Fruit fly (Drosophila melanogaster) whole organism, pupa: ENCODE results near the gene Grip71.
A peak's percentile ranks its signal among the peaks of the same experiment; 100 is the strongest.

Source experiments
- CG10348 ChIP-seq: fragments of 200-800 bp; sonication (Bioruptor generic); IDR thresholded peaks from 2 replicates; pipeline ENCODE4 v1.3.6; 2022; ENCODE audit warnings: missing biosample characterization, missing genetic modification characterization
- CG12605 ChIP-seq: fragments of 200-800 bp; sonication (Bioruptor generic); IDR thresholded peaks from 2 replicates; pipeline ENCODE4 v1.3.6; 2022; ENCODE audit warnings: missing biosample characterization, missing genetic modification characterization
- CG13204 ChIP-seq: fragments of 200-800 bp; sonication (Bioruptor generic); optimal IDR thresholded peaks from 2 replicates; lab custom pipeline; 2018; ENCODE audit warnings: missing biosample characterization, mild to moderate bottlenecking, missing genetic modification characterization, moderate library complexity
- CG14655 ChIP-seq: fragments of 200-800 bp; sonication (Bioruptor generic); optimal IDR thresholded peaks from 3 replicates; lab custom pipeline; 2017; ENCODE audit warnings: mild to moderate bottlenecking, missing biosample characterization, missing genetic modification reagents, missing genetic modification characterization
- CG15710 ChIP-seq: fragments of 200-800 bp; sonication (Bioruptor generic); optimal IDR thresholded peaks from 2 replicates; lab custom pipeline; 2018; ENCODE audit warnings: missing biosample characterization, mild to moderate bottlenecking, missing genetic modification characterization, moderate library complexity
- CG17806 ChIP-seq: fragments of 200-800 bp; sonication (Bioruptor generic); optimal IDR thresholded peaks from 2 replicates; lab custom pipeline; 2018; ENCODE audit warnings: missing biosample characterization, mild to moderate bottlenecking, missing genetic modification characterization, moderate library complexity
- CG32121 ChIP-seq: fragments of 200-800 bp; sonication (Bioruptor generic); IDR thresholded peaks from 2 replicates; pipeline ENCODE4 v1.3.6; 2022; ENCODE audit warnings: missing biosample characterization, missing genetic modification characterization
- CG34367 ChIP-seq: fragments of 200-800 bp; sonication (Bioruptor generic); optimal IDR thresholded peaks from 2 replicates; lab custom pipeline; 2018; ENCODE audit warnings: missing biosample characterization, mild to moderate bottlenecking, missing genetic modification characterization
- CG4496 ChIP-seq: fragments of 200-800 bp; sonication (Bioruptor generic); IDR thresholded peaks from 3 replicates; pipeline ENCODE4 v1.3.6; 2022; ENCODE audit warnings: missing biosample characterization, missing genetic modification characterization
- CG8159 ChIP-seq: fragments of 200-800 bp; sonication (Bioruptor generic); optimal IDR thresholded peaks from 3 replicates; lab custom pipeline; 2018; ENCODE audit warnings: missing biosample characterization, mild to moderate bottlenecking, missing genetic modification characterization, moderate library complexity
- CG8301 ChIP-seq: fragments of 200-800 bp; sonication (Bioruptor generic); optimal IDR thresholded peaks from 2 replicates; lab custom pipeline; 2018; ENCODE audit warnings: missing biosample characterization, mild to moderate bottlenecking, missing genetic modification characterization
- CG9948 ChIP-seq: fragments of 200-800 bp; sonication (Bioruptor generic); optimal IDR thresholded peaks from 2 replicates; lab custom pipeline; 2018; ENCODE audit warnings: missing biosample characterization, mild to moderate bottlenecking, missing genetic modification characterization, moderate library complexity
- D1 ChIP-seq: fragments of 200-800 bp; sonication (Bioruptor generic); optimal IDR thresholded peaks from 2 replicates; lab custom pipeline; 2018; ENCODE audit warnings: missing biosample characterization, mild to moderate bottlenecking, missing genetic modification characterization, moderate library complexity
- EcR ChIP-seq: fragments of 200-800 bp; sonication (Bioruptor generic); optimal IDR thresholded peaks from 3 replicates; lab custom pipeline; 2019; ENCODE audit warnings: missing biosample characterization, missing genetic modification characterization, mild to moderate bottlenecking, moderate library complexity, missing genetic modification reagents
- Ets98B ChIP-seq: fragments of 200-800 bp; sonication (Bioruptor generic); IDR thresholded peaks from 2 replicates; pipeline ENCODE4 v1.3.6; 2022; ENCODE audit warnings: missing biosample characterization, missing genetic modification characterization
- Pif1A ChIP-seq: fragments of 200-800 bp; sonication (Bioruptor generic); optimal IDR thresholded peaks from 3 replicates; lab custom pipeline; 2016; ENCODE audit warnings: missing biosample characterization, missing genetic modification characterization
- Pif1B ChIP-seq: fragments of 200-800 bp; sonication (Bioruptor generic); optimal IDR thresholded peaks from 3 replicates; lab custom pipeline; 2016; ENCODE audit warnings: missing biosample characterization, missing genetic modification characterization
- Snoo ChIP-seq: fragments of 200-800 bp; sonication (Bioruptor generic); optimal IDR thresholded peaks from 3 replicates; lab custom pipeline; 2017; ENCODE audit warnings: missing biosample characterization, mild to moderate bottlenecking, missing genetic modification characterization, inconsistent platforms
- fd96Ca ChIP-seq: fragments of 200-800 bp; sonication (Bioruptor generic); IDR thresholded peaks from 3 replicates; pipeline ENCODE4 v1.3.6; 2022; ENCODE audit warnings: missing biosample characterization, missing genetic modification characterization
- gl ChIP-seq: fragments of 200-800 bp; sonication (Bioruptor generic); optimal IDR thresholded peaks from 2 replicates; lab custom pipeline; 2018; ENCODE audit warnings: missing biosample characterization, mild to moderate bottlenecking, missing genetic modification characterization
- rn ChIP-seq: fragments of 200-800 bp; sonication (Bioruptor generic); IDR thresholded peaks from 2 replicates; pipeline ENCODE4 v1.3.6; 2022; ENCODE audit warnings: missing biosample characterization, missing genetic modification characterization

The Grip71 gene

dm6 chr2L:18752823-18753222 is 44.2 kb downstream of the Grip71 start:
- TF ChIP-seq CG8159 (tag; lab: Kevin White, UChicago): no peak
- TF ChIP-seq CG12605 (GFP tag; lab: Robert Waterston, UW): peak; percentile 66; the same call in 1 of the 2 replicates
- TF ChIP-seq gl (tag; lab: Kevin White, UChicago): no peak
- no peak for TF ChIP-seq Snoo (tag; lab: Kevin White, UChicago)
- peak; percentile 60 for TF ChIP-seq CG9948
- peak; percentile 14 for TF ChIP-seq CG34367 (tag; lab: Kevin White, UChicago)
- no peak for TF ChIP-seq D1 (tag; lab: Kevin White, UChicago)
- 0 out of 2 replicates have a peak, but pooled peaks have one; percentile 23 for TF ChIP-seq CG32121
- no peak; the same call in 1 of the 2 replicates for TF ChIP-seq Ets98B
- TF ChIP-seq CG17806 (tag; lab: Kevin White, UChicago): no peak
- TF ChIP-seq Pif1B (GFP tag; lab: Kevin White, UChicago): peak; percentile 30
- TF ChIP-seq CG14655 (GFP tag; lab: Kevin White, UChicago): peak; percentile 86
- peak; percentile 41 for TF ChIP-seq Pif1A (GFP tag; lab: Kevin White, UChicago)
- no peak for TF ChIP-seq CG13204 (GFP tag; lab: Kevin White, UChicago)
- TF ChIP-seq fd96Ca: no peak
- TF ChIP-seq CG8301 (tag; lab: Kevin White, UChicago): peak; percentile 77
- TF ChIP-seq CG10348 (GFP tag; lab: Robert Waterston, UW): no peak
- no peak for TF ChIP-seq EcR (GFP tag; lab: Kevin White, UChicago)
- no peak for TF ChIP-seq CG15710 (tag; lab: Kevin White, UChicago)
- peak; percentile 64; the same call in 1 of the 2 replicates for TF ChIP-seq rn (GFP tag; lab: Robert Waterston, UW)
- TF ChIP-seq CG4496 (GFP tag; lab: Robert Waterston, UW): peak; percentile 63; the same call in 2 of the 3 replicates

- TF ChIP-seq CG17806 (tag; lab: Kevin White, UChicago) (no peak), rn (GFP tag; lab: Robert Waterston, UW) (no peak), fd96Ca (no peak), CG32121 (no peak), Snoo (tag; lab: Kevin White, UChicago) (no peak), Pif1B (GFP tag; lab: Kevin White, UChicago) (no peak), CG34367 (tag; lab: Kevin White, UChicago) (no peak), CG9948 (no peak), gl (tag; lab: Kevin White, UChicago) (no peak), CG14655 (GFP tag; lab: Kevin White, UChicago) (no peak), EcR (GFP tag; lab: Kevin White, UChicago) (no peak), CG8301 (tag; lab: Kevin White, UChicago) (no peak), CG13204 (GFP tag; lab: Kevin White, UChicago) (no peak), CG8159 (tag; lab: Kevin White, UChicago) (no peak), CG10348 (GFP tag; lab: Robert Waterston, UW) (no peak), CG4496 (GFP tag; lab: Robert Waterston, UW) (no peak), Ets98B (no peak; the same call in 1 of the 2 replicates), CG15710 (tag; lab: Kevin White, UChicago) (no peak), Pif1A (GFP tag; lab: Kevin White, UChicago) (no peak)
Observed at dm6 chr2L:18753242-18753641, 44.6 kb downstream of the Grip71 start.
